Worm (Caenorhabditis elegans): ENCODE data around the gene C30G12.4.

The C30G12.4 gene

DNA sequence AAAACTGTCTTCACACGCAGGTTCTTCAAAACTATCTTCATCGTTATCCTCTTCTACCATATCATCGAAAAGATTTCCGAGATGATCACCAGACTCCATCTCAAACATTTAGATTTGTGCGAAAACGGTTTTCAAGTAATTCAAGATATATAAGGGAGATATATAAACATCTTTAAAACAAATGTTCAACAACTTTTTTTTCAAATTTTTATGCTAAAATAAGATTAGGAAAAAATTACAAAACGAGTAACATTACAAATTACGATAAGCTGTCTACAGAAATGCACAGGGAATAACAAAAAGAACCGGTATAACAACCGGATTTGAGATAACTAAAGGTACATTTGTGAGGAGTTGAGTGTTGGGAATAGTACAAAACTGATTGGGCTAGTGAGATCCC lies 34.0 kb downstream of the C30G12.4 start, which contains the start of gene C30G12.6:
C30G12.6 (minus strand) TSS at position 101 of the 400 bp plus-strand sequence.
- TF ChIP-seq tab-1 (GFP tag; IDR thresholded peaks at IDR 0.05) (no peak), med-1 (GFP tag; optimal IDR thresholded peaks at IDR 0.05; ENCODE audit: insufficient read depth) (no peak), klf-2 (GFP tag; conservative IDR thresholded peaks at IDR 0.05) (no peak), ztf-29 (GFP tag; IDR thresholded peaks at IDR 0.05) (no peak), ztf-23 (GFP tag; IDR thresholded peaks at IDR 0.05) (no peak), ref-1 (GFP tag; conservative IDR thresholded peaks at IDR 0.05) (no peak), cog-1 (tag; optimal IDR thresholded peaks at IDR 0.05) (no peak), flt-1 (GFP tag; IDR thresholded peaks at IDR 0.05) (no peak), T22C8.4 (GFP tag; IDR thresholded peaks at IDR 0.05) (no peak)

DNA sequence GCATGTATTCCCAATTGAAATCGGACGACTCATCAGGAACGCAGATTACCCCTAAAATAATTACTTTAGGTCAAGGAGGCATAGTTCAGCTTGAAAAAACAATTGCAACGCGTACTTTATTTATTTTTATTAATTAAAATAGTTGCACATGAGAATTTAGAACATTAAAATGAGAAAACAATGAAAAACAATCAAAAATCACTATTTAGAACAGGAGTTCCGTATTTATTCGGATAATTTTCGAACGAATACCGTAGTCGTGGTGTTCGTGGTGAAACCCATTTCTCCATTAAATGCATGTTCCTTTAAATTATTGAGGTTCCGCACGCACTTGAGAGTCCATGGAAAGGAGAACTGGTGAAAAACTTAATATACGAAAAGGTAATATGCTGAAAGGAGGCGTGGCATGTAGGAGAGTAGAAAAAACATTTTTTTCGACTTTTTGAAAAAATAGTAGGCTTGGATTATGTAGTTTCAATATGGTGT lies 36.3 kb downstream of the C30G12.4 start, which contains the start of gene puf-8:
puf-8 (minus strand) TSS at position 51 of the 486 bp plus-strand sequence.
- no peak for TF ChIP-seq ztf-29 (GFP tag; IDR thresholded peaks at IDR 0.05)
- TF ChIP-seq ztf-23 (GFP tag; IDR thresholded peaks at IDR 0.05) = no peak
- no peak for TF ChIP-seq tab-1 (GFP tag; IDR thresholded peaks at IDR 0.05)
- no peak for TF ChIP-seq klf-2 (GFP tag; conservative IDR thresholded peaks at IDR 0.05)
- no peak for TF ChIP-seq cog-1 (tag; optimal IDR thresholded peaks at IDR 0.05)
- no peak for TF ChIP-seq ref-1 (GFP tag; conservative IDR thresholded peaks at IDR 0.05)
- no peak for TF ChIP-seq T22C8.4 (GFP tag; IDR thresholded peaks at IDR 0.05)

DNA sequence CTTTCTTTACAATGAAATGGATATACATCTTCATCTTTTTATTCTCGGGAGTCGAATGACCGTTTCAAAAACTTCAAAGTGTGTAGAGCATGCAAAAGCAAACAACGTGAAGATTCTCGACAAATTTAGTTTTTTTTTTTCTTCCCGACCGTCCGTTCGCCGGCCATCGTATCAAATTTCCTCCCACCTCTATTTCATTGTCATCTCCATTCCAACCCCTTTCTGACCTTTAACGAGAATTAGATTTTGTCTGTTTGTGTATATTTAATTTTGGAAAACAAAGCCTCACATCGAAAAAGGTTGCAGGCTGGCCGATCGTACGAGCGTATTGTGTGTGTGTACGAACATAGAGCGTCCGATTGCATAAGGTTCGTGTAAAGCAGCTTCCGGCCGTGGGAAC lies 37.1 kb downstream of the C30G12.4 start, which contains the start of gene C30G12.1:
C30G12.1 (plus strand) TSS at position 301 of the 400 bp plus-strand sequence.
- TF ChIP-seq T22C8.4 (GFP tag; IDR thresholded peaks at IDR 0.05) (no peak), ztf-29 (GFP tag; IDR thresholded peaks at IDR 0.05) (no peak), ztf-23 (GFP tag; IDR thresholded peaks at IDR 0.05) (no peak), tab-1 (GFP tag; IDR thresholded peaks at IDR 0.05) (no peak), klf-2 (GFP tag; conservative IDR thresholded peaks at IDR 0.05) (no peak), med-1 (GFP tag; optimal IDR thresholded peaks at IDR 0.05; ENCODE audit: insufficient read depth) (no peak), ref-1 (GFP tag; conservative IDR thresholded peaks at IDR 0.05) (no peak), flt-1 (GFP tag; IDR thresholded peaks at IDR 0.05) (no peak), cog-1 (tag; optimal IDR thresholded peaks at IDR 0.05) (no peak)

DNA sequence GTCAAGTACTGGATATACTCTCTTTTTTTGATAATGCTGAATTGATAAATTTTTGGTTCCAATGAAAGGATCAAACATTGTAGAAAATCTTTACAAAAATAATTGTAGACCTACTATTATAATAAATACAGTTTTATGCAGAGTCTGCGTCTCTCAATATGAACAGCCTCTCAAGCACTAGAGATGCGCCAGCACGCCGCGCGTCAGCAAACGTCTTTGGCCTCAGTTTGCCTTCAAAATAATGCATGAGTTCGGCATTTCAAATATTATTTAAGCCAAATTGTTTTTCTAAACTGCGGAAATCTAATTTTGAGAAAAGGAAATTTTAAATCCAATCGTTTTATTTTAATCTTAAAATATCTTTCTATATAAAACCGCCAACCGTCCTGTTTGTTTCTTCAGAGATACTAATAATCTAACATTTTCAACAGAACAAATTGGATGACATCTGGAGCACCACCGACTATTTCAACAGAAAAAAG lies 39.8 kb downstream of the C30G12.4 start, which contains the start of gene cul-4:
cul-4 (plus strand) TSS at position 432 of the 482 bp plus-strand sequence.
- TF ChIP-seq ztf-29 (GFP tag; IDR thresholded peaks at IDR 0.05) = no peak
- TF ChIP-seq ztf-23 (GFP tag; IDR thresholded peaks at IDR 0.05) = no peak
- TF ChIP-seq ref-1 (GFP tag; conservative IDR thresholded peaks at IDR 0.05) = no peak
- no peak for TF ChIP-seq cog-1 (tag; optimal IDR thresholded peaks at IDR 0.05)
- no peak for TF ChIP-seq T22C8.4 (GFP tag; IDR thresholded peaks at IDR 0.05)
- no peak for TF ChIP-seq flt-1 (GFP tag; IDR thresholded peaks at IDR 0.05)
- no peak for TF ChIP-seq klf-2 (GFP tag; conservative IDR thresholded peaks at IDR 0.05)
- no peak for TF ChIP-seq tab-1 (GFP tag; IDR thresholded peaks at IDR 0.05)
- TF ChIP-seq med-1 (GFP tag; optimal IDR thresholded peaks at IDR 0.05; ENCODE audit: insufficient read depth) = no peak

DNA sequence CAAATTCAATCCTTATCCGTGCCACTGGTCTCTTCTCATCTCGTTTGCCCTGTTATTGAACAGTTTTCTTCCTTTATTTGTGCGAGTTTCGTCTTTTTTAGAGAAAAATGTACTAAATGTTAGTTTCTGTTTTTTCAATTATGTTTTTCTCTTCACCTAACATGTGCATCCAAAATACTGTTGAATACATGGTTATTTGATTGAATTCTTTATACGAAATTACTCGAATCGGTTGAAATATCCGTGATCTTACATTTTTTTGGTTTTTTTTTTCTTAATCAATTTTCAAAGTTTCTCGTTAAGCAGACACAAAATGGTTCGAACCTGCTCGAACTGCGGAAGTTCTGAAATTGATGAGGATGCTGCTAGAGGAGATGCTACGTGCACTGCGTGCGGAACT lies 43.6 kb downstream of the C30G12.4 start, which contains the start of gene brf-1:
brf-1 (plus strand) TSS at position 301 of the 400 bp plus-strand sequence.
- TF ChIP-seq tab-1 (GFP tag; IDR thresholded peaks at IDR 0.05) (no peak), ztf-29 (GFP tag; IDR thresholded peaks at IDR 0.05) (no peak), flt-1 (GFP tag; IDR thresholded peaks at IDR 0.05) (no peak), klf-2 (GFP tag; conservative IDR thresholded peaks at IDR 0.05) (no peak), cog-1 (tag; optimal IDR thresholded peaks at IDR 0.05) (no peak), ztf-23 (GFP tag; IDR thresholded peaks at IDR 0.05) (no peak), T22C8.4 (GFP tag; IDR thresholded peaks at IDR 0.05) (no peak), med-1 (GFP tag; optimal IDR thresholded peaks at IDR 0.05; ENCODE audit: insufficient read depth) (no peak), ref-1 (GFP tag; conservative IDR thresholded peaks at IDR 0.05) (no peak)

DNA sequence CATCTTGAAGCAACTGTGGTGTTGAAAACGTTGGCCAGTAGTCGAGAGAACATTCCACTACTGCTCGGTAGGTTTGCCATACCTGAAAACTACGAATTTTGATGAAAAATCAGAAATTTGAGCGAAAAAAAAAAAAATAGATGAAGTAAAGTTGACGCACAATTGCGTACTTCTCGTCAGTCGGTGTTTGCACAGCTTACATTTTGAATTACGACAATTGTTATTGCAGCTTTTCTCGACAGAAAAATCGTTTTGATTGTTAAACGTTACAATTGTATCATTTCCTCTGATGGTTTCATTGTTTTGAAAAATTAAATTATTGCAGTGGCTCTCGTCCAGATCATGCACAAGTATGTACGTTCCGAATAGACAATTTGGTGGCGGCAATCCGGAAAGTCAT lies 48.1 kb downstream of the C30G12.4 start, which contains the start of the genes F45E12.5 and cnep-1:
F45E12.5 (minus strand) TSS at position 93 of the 400 bp plus-strand sequence.
cnep-1 (plus strand) TSS at position 326 of the 400 bp plus-strand sequence.
- TF ChIP-seq T22C8.4 (GFP tag; IDR thresholded peaks at IDR 0.05) = no peak

Data from whole organism, midembryonic.